Fruit fly (Drosophila melanogaster): ENCODE measurements around the gene CG12880.
A peak's percentile ranks its signal among the peaks of the same experiment; 100 is the strongest.

DNA sequence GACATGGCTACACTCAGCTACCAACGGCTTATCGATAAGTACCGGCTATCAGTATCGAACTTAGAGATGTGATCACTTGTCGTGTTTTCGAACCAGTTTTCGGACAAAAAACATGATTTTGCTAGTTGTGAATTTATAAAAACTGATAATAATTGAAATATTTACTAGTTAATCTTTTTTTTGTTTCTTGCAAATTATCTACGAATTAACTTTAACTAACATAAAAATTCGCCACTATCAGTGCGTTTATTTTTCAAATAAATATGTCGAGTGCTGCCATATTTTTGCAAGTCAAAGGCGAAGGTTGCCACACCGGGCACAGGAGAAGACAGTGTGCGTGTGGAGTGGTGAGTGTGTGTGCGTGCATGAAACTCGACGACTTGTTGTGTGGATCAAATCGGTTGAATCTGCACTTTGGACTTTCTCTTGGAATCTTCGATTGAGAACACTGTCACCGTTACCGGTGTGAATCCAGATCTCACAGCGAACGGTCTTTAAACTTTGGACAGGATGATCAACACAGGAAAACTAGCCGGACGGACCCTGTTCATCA lies 8.5 kb upstream of the CG12880 start, which contains the start of gene Hsdl2:
- TF ChIP-seq Clk (GFP tag; optimal IDR thresholded peaks at IDR 0.05) = peak; percentile 33
- no peak for TF ChIP-seq kay (GFP tag; ENCODE audit: borderline replicate concordance)
- TF ChIP-seq CG11617 (GFP tag; optimal IDR thresholded peaks at IDR 0.05) = peak; percentile 76
- peak; percentile 22 for TF ChIP-seq CG7045 (GFP tag; optimal IDR thresholded peaks at IDR 0.05)
- TF ChIP-seq bab1 (GFP tag; optimal IDR thresholded peaks at IDR 0.05) = peak; percentile 37

Measured in whole organism, adult.